Fruit fly (Drosophila melanogaster) whole organism, embryonic: ENCODE measurements around the gene P5CDh2.

Source experiments
- Antp ChIP-seq: fragments of 200-800 bp; sonication (Bioruptor generic); optimal IDR thresholded peaks from 3 replicates; lab custom pipeline; 2016; ENCODE audit warnings: missing biosample characterization, missing genetic modification characterization
- Asciz ChIP-seq: fragments of 200-800 bp; sonication (Bioruptor generic); optimal IDR thresholded peaks from 2 replicates; lab custom pipeline; 2017; ENCODE audit warnings: missing biosample characterization, mild to moderate bottlenecking, missing genetic modification characterization, missing genetic modification reagents
- CG10565 ChIP-seq: fragments of 200-800 bp; sonication (Bioruptor generic); optimal IDR thresholded peaks from 3 replicates; lab custom pipeline; 2016; ENCODE audit warnings: missing biosample characterization, mild to moderate bottlenecking, missing genetic modification characterization
- CG11085 ChIP-seq: fragments of 200-800 bp; sonication (Bioruptor generic); IDR thresholded peaks from 2 replicates; pipeline ENCODE4 v1.3.6; 2022; ENCODE audit warnings: missing biosample characterization, missing genetic modification characterization
- CG11247 ChIP-seq: fragments of 200-800 bp; sonication (Bioruptor generic); IDR thresholded peaks from 2 replicates; pipeline ENCODE4 v1.3.6; 2022; ENCODE audit warnings: missing biosample characterization, missing genetic modification characterization
- CG11560 ChIP-seq: fragments of 200-800 bp; sonication (Bioruptor generic); IDR thresholded peaks from 3 replicates; pipeline ENCODE4 v1.3.6; 2022; ENCODE audit warnings: missing biosample characterization, missing genetic modification characterization
- CG11696 ChIP-seq: fragments of 200-800 bp; sonication (Bioruptor generic); IDR thresholded peaks from 2 replicates; pipeline ENCODE4 v1.3.6; 2022; ENCODE audit warnings: missing biosample characterization, missing genetic modification characterization
- CG11723 ChIP-seq: fragments of 200-800 bp; sonication (Bioruptor generic); optimal IDR thresholded peaks from 2 replicates; lab custom pipeline; 2017; ENCODE audit warnings: missing biosample characterization, mild to moderate bottlenecking, missing genetic modification characterization
- CG1603 ChIP-seq: fragments of 200-800 bp; sonication (Bioruptor generic); optimal IDR thresholded peaks from 2 replicates; lab custom pipeline; 2019; ENCODE audit warnings: missing biosample characterization, mild to moderate bottlenecking, missing genetic modification characterization, moderate library complexity
- CG2199 ChIP-seq: fragments of 200-800 bp; sonication (Bioruptor generic); IDR thresholded peaks from 3 replicates; pipeline ENCODE4 v1.3.6; 2022; ENCODE audit warnings: missing biosample characterization, missing genetic modification characterization
- CG32767 ChIP-seq: fragments of 200-800 bp; sonication (Bioruptor generic); IDR thresholded peaks from 2 replicates; pipeline ENCODE4 v1.3.6; 2022; ENCODE audit warnings: missing biosample characterization, missing genetic modification characterization
- CG34376 ChIP-seq: fragments of 200-800 bp; sonication (Bioruptor generic); optimal IDR thresholded peaks from 2 replicates; lab custom pipeline; 2018; ENCODE audit warnings: missing biosample characterization, mild to moderate bottlenecking, missing genetic modification characterization
- CG3726 ChIP-seq: fragments of 200-800 bp; sonication (Bioruptor generic); IDR thresholded peaks from 3 replicates; pipeline ENCODE4, ENCODE4 v1.3.6; 2022; ENCODE audit warnings: missing biosample characterization, missing genetic modification characterization
- CG5953 ChIP-seq: fragments of 200-800 bp; sonication (Bioruptor generic); IDR thresholded peaks from 2 replicates; pipeline ENCODE4 v1.3.6; 2022; ENCODE audit warnings: missing biosample characterization, missing genetic modification characterization
- CG6791 ChIP-seq: fragments of 200-800 bp; sonication (Bioruptor generic); IDR thresholded peaks from 3 replicates; pipeline ENCODE4 v1.3.6; 2022; ENCODE audit warnings: missing biosample characterization, missing genetic modification characterization; ENCODE audit not compliant: partially characterized antibody
- CG7928 ChIP-seq: fragments of 200-800 bp; sonication (Bioruptor generic); optimal IDR thresholded peaks from 2 replicates; lab custom pipeline; 2017; ENCODE audit warnings: missing biosample characterization, mild to moderate bottlenecking, missing genetic modification characterization
- CG8089 ChIP-seq: fragments of 200-800 bp; sonication (Bioruptor generic); optimal IDR thresholded peaks from 3 replicates; lab custom pipeline; 2016; ENCODE audit warnings: missing biosample characterization, missing genetic modification characterization
- CG8290 ChIP-seq, 3 experiments: fragments of 200-800 bp; sonication (Bioruptor generic); optimal IDR thresholded peaks; 2 replicates each; lab custom pipeline; 2016 to 2019; ENCODE audit warnings: missing biosample characterization in 3 of 3, missing genetic modification characterization in 3 of 3, mild to moderate bottlenecking in 2 of 3, moderate library complexity in 1 of 3
- CG8924 ChIP-seq: fragments of 200-800 bp; optimal IDR thresholded peaks from 3 replicates; lab custom pipeline; 2019; ENCODE audit warnings: missing biosample characterization, mild to moderate bottlenecking, missing genetic modification characterization, moderate library complexity
- CG9817 ChIP-seq: fragments of 200-800 bp; sonication (Bioruptor generic); optimal IDR thresholded peaks from 2 replicates; lab custom pipeline; 2018; ENCODE audit warnings: missing biosample characterization, mild to moderate bottlenecking, missing genetic modification characterization, moderate library complexity
- CG9932 ChIP-seq: fragments of 200-800 bp; sonication (Bioruptor generic); IDR thresholded peaks from 2 replicates; pipeline ENCODE4 v1.3.6; 2022; ENCODE audit warnings: missing biosample characterization, missing genetic modification characterization
- Chrac-16 ChIP-seq: fragments of 200-800 bp; sonication (Bioruptor generic); optimal IDR thresholded peaks from 3 replicates; lab custom pipeline; 2016; ENCODE audit warnings: missing biosample characterization, missing genetic modification characterization
- Dip3 ChIP-seq: fragments of 200-800 bp; sonication (Bioruptor generic); optimal IDR thresholded peaks from 3 replicates; lab custom pipeline; 2016; ENCODE audit warnings: missing biosample characterization, missing genetic modification characterization
- Hey ChIP-seq: fragments of 200-800 bp; sonication (Bioruptor generic); optimal IDR thresholded peaks from 3 replicates; lab custom pipeline; 2018; ENCODE audit warnings: missing biosample characterization, mild to moderate bottlenecking, missing genetic modification characterization
- HmgD ChIP-seq: fragments of 200-800 bp; sonication (Bioruptor generic); optimal IDR thresholded peaks from 3 replicates; lab custom pipeline; 2016; ENCODE audit warnings: missing biosample characterization, missing genetic modification characterization
- Nf-YA ChIP-seq: fragments of 200-800 bp; sonication (Bioruptor generic); IDR thresholded peaks from 2 replicates; pipeline ENCODE4 v1.3.6; 2022; ENCODE audit warnings: missing biosample characterization, missing genetic modification characterization
- Six4 ChIP-seq: fragments of 200-800 bp; sonication (Bioruptor generic); optimal IDR thresholded peaks from 2 replicates; lab custom pipeline; 2016; ENCODE audit warnings: missing biosample characterization, missing genetic modification characterization
- Sox100B ChIP-seq: fragments of 200-800 bp; sonication (Bioruptor generic); optimal IDR thresholded peaks from 3 replicates; lab custom pipeline; 2018; ENCODE audit warnings: missing biosample characterization, mild to moderate bottlenecking, missing genetic modification characterization
- Usf ChIP-seq: fragments of 200-800 bp; sonication (Bioruptor generic); optimal IDR thresholded peaks from 2 replicates; lab custom pipeline; 2017; ENCODE audit warnings: missing genotype, missing biosample characterization, missing genetic modification characterization
- bsh ChIP-seq, 2 experiments: fragments of 200-800 bp; sonication (Bioruptor generic); optimal IDR thresholded peaks; 2 replicates each; lab custom pipeline; 2017 to 2018; ENCODE audit warnings: mild to moderate bottlenecking in 2 of 2, missing biosample characterization in 2 of 2, missing genetic modification characterization in 2 of 2, moderate library complexity in 1 of 2
- cas ChIP-seq: fragments of 200-800 bp; sonication (Bioruptor generic); IDR thresholded peaks from 2 replicates; pipeline ENCODE4 v1.3.6; 2022; ENCODE audit warnings: missing biosample characterization, missing genetic modification characterization
- cato ChIP-seq: fragments of 200-800 bp; sonication (Bioruptor generic); optimal IDR thresholded peaks from 2 replicates; lab custom pipeline; 2016; ENCODE audit warnings: missing biosample characterization, missing genetic modification characterization, borderline replicate concordance
- chm ChIP-seq: fragments of 200-800 bp; sonication (Bioruptor generic); IDR thresholded peaks from 2 replicates; pipeline ENCODE4 v1.3.6; 2022; ENCODE audit warnings: missing biosample characterization, missing genetic modification characterization
- chn ChIP-seq: fragments of 200-800 bp; sonication (Bioruptor generic); optimal IDR thresholded peaks from 2 replicates; lab custom pipeline; 2016; ENCODE audit warnings: missing biosample characterization, missing genetic modification characterization
- crol ChIP-seq: fragments of 200-800 bp; sonication (Bioruptor generic); IDR thresholded peaks from 2 replicates; pipeline ENCODE4 v1.3.6; 2022; ENCODE audit warnings: missing biosample characterization, missing genetic modification characterization
- cwo ChIP-seq: fragments of 200-800 bp; sonication (Bioruptor generic); optimal IDR thresholded peaks from 3 replicates; lab custom pipeline; 2017; ENCODE audit warnings: missing biosample characterization, missing genetic modification characterization, mild to moderate bottlenecking, moderate library complexity, missing genetic modification reagents
- dimm ChIP-seq: fragments of 200-800 bp; sonication (Bioruptor generic); IDR thresholded peaks from 2 replicates; pipeline ENCODE4 v1.3.6; 2022; ENCODE audit warnings: missing biosample characterization, missing genetic modification characterization
- fd64A ChIP-seq: fragments of 200-800 bp; sonication (Bioruptor generic); optimal IDR thresholded peaks from 3 replicates; lab custom pipeline; 2018; ENCODE audit warnings: missing biosample characterization, mild to moderate bottlenecking, missing genetic modification characterization
- fu2 ChIP-seq: fragments of 200-800 bp; sonication (Bioruptor generic); optimal IDR thresholded peaks from 2 replicates; lab custom pipeline; 2016; ENCODE audit warnings: missing biosample characterization, missing genetic modification characterization
- hb ChIP-seq: fragments of 200-800 bp; sonication (Bioruptor generic); IDR thresholded peaks from 3 replicates; pipeline ENCODE4 v1.3.6; 2022; ENCODE audit warnings: missing biosample characterization, missing genetic modification characterization; ENCODE audit not compliant: partially characterized antibody
- hbn ChIP-seq: fragments of 200-800 bp; sonication (Bioruptor generic); IDR thresholded peaks from 2 replicates; pipeline ENCODE4 v1.3.6; 2022; ENCODE audit warnings: missing biosample characterization, missing genetic modification characterization; ENCODE audit not compliant: partially characterized antibody
- hth ChIP-seq: fragments of >200 bp; optimal IDR thresholded peaks from 2 replicates; lab custom pipeline; 2017; ENCODE audit warnings: inconsistent platforms
- mirr ChIP-seq: fragments of 200-800 bp; sonication (Bioruptor generic); optimal IDR thresholded peaks from 3 replicates; lab custom pipeline; 2018; ENCODE audit warnings: missing biosample characterization, mild to moderate bottlenecking, missing genetic modification characterization
- nau ChIP-seq: fragments of 200-800 bp; sonication (Bioruptor generic); optimal IDR thresholded peaks from 3 replicates; lab custom pipeline; 2017; ENCODE audit warnings: missing biosample characterization, mild to moderate bottlenecking, missing genetic modification characterization, missing genetic modification reagents
- pan ChIP-seq, 4 experiments: fragments of >200 bp in 3 of 4; fragments of 200-800 bp in 1 of 4; sonication (Bioruptor generic) in 1 of 4; optimal IDR thresholded peaks in 3 of 4; IDR thresholded peaks in 1 of 4; 2 replicates each; pipeline versions ENCODE4 v1.3.6 to Lab custom; 2017 to 2022; ENCODE audit warnings: missing biosample characterization in 2 of 4, missing genetic modification characterization in 2 of 4, mixed read lengths in 1 of 4
- psq ChIP-seq: fragments of 200-800 bp; sonication (Bioruptor generic); optimal IDR thresholded peaks from 2 replicates; lab custom pipeline; 2017; ENCODE audit warnings: missing biosample characterization, missing genetic modification characterization
- trh ChIP-seq: fragments of 200-800 bp; sonication (Bioruptor generic); optimal IDR thresholded peaks from 2 replicates; lab custom pipeline; 2016; ENCODE audit warnings: missing biosample characterization, missing genetic modification characterization
- zf30C ChIP-seq: fragments of 200-800 bp; sonication (Bioruptor generic); optimal IDR thresholded peaks from 3 replicates; lab custom pipeline; 2018; ENCODE audit warnings: missing biosample characterization, mild to moderate bottlenecking, missing genetic modification characterization
- zfh1 ChIP-seq: fragments of 200-800 bp; sonication (Bioruptor generic); IDR thresholded peaks from 3 replicates; pipeline ENCODE4 v1.3.6; 2022; ENCODE audit warnings: missing biosample characterization, missing genetic modification characterization

P5CDh2 gene

DNA sequence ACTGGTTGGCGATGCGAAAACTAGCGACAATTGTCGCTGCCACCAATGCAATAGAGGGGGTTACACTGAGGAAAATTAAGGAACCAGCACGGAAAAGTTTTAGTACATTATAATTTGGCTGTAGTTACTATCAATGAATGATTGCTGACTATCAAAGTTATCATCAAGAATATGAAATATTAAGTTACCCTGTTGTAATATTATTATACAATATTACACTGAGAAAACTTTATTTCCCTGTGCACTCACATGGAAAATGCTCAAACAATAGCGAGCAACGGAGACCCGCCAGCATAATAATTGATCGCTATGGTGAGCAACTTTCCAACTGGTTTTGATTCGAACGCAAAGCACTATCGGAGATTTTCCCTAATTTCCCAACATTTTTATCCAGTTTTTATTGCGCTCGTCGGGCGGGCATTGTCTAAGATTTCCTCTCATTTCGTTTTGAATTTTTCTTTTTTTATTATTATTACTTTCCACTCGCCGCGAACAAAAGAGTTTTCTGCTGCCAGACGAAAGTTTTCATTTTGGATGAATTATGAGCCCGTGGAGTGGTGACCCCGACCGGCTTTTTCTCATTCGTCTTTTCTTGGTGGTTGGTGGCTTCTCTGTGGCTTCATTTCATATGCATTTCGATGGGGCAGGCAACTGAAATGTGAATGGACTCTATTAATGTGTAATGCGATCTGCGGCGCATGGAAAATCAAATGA lies 15.4 kb upstream of the P5CDh2 start (continued):
- TF ChIP-seq psq (GFP tag; lab: Kevin White, UChicago) (no peak), chn (peak; percentile 68), Antp (GFP tag; lab: Kevin White, UChicago) (peak; percentile 63), dimm (GFP tag; lab: Robert Waterston, UW) (peak; percentile 74), fu2 (GFP tag; lab: Kevin White, UChicago) (no peak), CG32767 (GFP tag; lab: Robert Waterston, UW) (peak; percentile 65), hbn (GFP tag; lab: Robert Waterston, UW) (no peak), Usf (GFP tag; lab: Kevin White, UChicago) (peak; percentile 7), crol (no peak), CG8089 (peak; percentile 11), CG10565 (no peak), Asciz (GFP tag; lab: Kevin White, UChicago) (peak; percentile 84), cas (GFP tag; lab: Robert Waterston, UW) (no peak), bsh (GFP tag; optimal IDR thresholded peaks at IDR 0.05; lab: Kevin White, UChicago) (peak in 1 of 2 experiments; percentile 95), CG8924 (tag; lab: Kevin White, UChicago) (peak; percentile 84), fd64A (GFP tag; lab: Kevin White, UChicago) (peak; percentile 72), pan (optimal IDR thresholded peaks at IDR 0.05; lab: Kevin White, UChicago) (no peak), pan (GFP tag; optimal IDR thresholded peaks at IDR 0.05 in 1 of 2, IDR thresholded peaks at IDR 0.05 in 1 of 2) (peak in 1 of 2 experiments; percentile 69), CG11696 (0 out of 2 replicates have a peak, but pooled peaks have one; percentile 19), CG9932 (GFP tag; lab: Robert Waterston, UW) (no peak), Hey (tag; lab: Kevin White, UChicago) (no peak), nau (GFP tag; lab: Kevin White, UChicago) (peak; percentile 56), CG11560 (tag; lab: Robert Waterston, UW) (no peak), Chrac-16 (GFP tag; lab: Kevin White, UChicago) (peak; percentile 72), CG5953 (GFP tag; lab: Robert Waterston, UW) (peak; percentile 87), CG3726 (GFP tag; lab: Robert Waterston, UW) (0 out of 3 replicates have a peak, but pooled peaks have one; percentile 59), CG11085 (GFP tag; lab: Robert Waterston, UW) (no peak), CG1603 (tag; lab: Kevin White, UChicago) (peak; percentile 96), CG6791 (GFP tag; lab: Robert Waterston, UW) (no peak), CG7928 (GFP tag; lab: Kevin White, UChicago) (no peak), CG11723 (GFP tag; lab: Kevin White, UChicago) (peak; percentile 79), cwo (GFP tag; lab: Kevin White, UChicago) (no peak), chm (GFP tag; lab: Robert Waterston, UW) (no peak; the same call in 1 of the 2 replicates), Nf-YA (GFP tag; lab: Robert Waterston, UW) (no peak), mirr (GFP tag; lab: Kevin White, UChicago) (no peak), Dip3 (GFP tag; lab: Kevin White, UChicago) (no peak), CG9817 (tag; lab: Kevin White, UChicago) (peak; percentile 55), CG11247 (no peak; the same call in 1 of the 2 replicates), zfh1 (GFP tag; lab: Robert Waterston, UW) (peak; percentile 86), HmgD (no peak), Sox100B (GFP tag; lab: Kevin White, UChicago) (peak; percentile 73), cato (GFP tag; lab: Kevin White, UChicago) (peak; percentile 54), hb (GFP tag; lab: Robert Waterston, UW) (no peak), CG8290 (GFP tag; optimal IDR thresholded peaks at IDR 0.05; lab: Kevin White, UChicago) (peak; percentile 68), CG8290 (tag; optimal IDR thresholded peaks at IDR 0.05; lab: Kevin White, UChicago) (peak; percentile 15 to 39), hth (no peak), trh (GFP tag; lab: Kevin White, UChicago) (peak; percentile 25), Six4 (peak; percentile 51), CG2199 (GFP tag; lab: Robert Waterston, UW) (peak; percentile 47; the same call in 2 of the 3 replicates), CG34376 (no peak), zf30C (peak; percentile 78)
